Fruit fly (Drosophila melanogaster) whole organism, embryonic: Measurements from ENCODE around the gene Rpt6R.

Experiments
- Atf3 ChIP-seq: fragments of 200-800 bp; sonication (Bioruptor generic); optimal IDR thresholded peaks from 3 replicates; lab custom pipeline; 2016; ENCODE audit warnings: missing biosample characterization, missing genetic modification characterization
- CG11504 ChIP-seq: fragments of 200-800 bp; sonication (Bioruptor generic); optimal IDR thresholded peaks from 3 replicates; lab custom pipeline; 2019; ENCODE audit warnings: missing biosample characterization, mild to moderate bottlenecking, missing genetic modification characterization, moderate library complexity
- CG11695 ChIP-seq: fragments of 200-800 bp; sonication (Bioruptor generic); IDR thresholded peaks from 3 replicates; pipeline ENCODE4 v1.3.6; 2022; ENCODE audit warnings: missing biosample characterization, missing genetic modification characterization
- CG12391 ChIP-seq: fragments of 200-800 bp; sonication (Bioruptor generic); optimal IDR thresholded peaks from 3 replicates; lab custom pipeline; 2018; ENCODE audit warnings: missing biosample characterization, mild to moderate bottlenecking, missing genetic modification characterization, moderate library complexity
- CG12659 ChIP-seq: fragments of 200-800 bp; sonication (Bioruptor generic); optimal IDR thresholded peaks from 3 replicates; lab custom pipeline; 2017; ENCODE audit warnings: mild to moderate bottlenecking, missing biosample characterization, missing genetic modification reagents, missing genetic modification characterization
- CG1529 ChIP-seq: fragments of 200-800 bp; sonication (Bioruptor generic); optimal IDR thresholded peaks from 3 replicates; lab custom pipeline; 2018; ENCODE audit warnings: missing biosample characterization, missing genetic modification characterization
- CG15601 ChIP-seq: fragments of 200-800 bp; sonication (Bioruptor generic); optimal IDR thresholded peaks from 3 replicates; lab custom pipeline; 2019; ENCODE audit warnings: missing biosample characterization, mild to moderate bottlenecking, missing genetic modification characterization, moderate library complexity
- CG1603 ChIP-seq: fragments of 200-800 bp; sonication (Bioruptor generic); optimal IDR thresholded peaks from 2 replicates; lab custom pipeline; 2019; ENCODE audit warnings: missing biosample characterization, mild to moderate bottlenecking, missing genetic modification characterization, moderate library complexity
- CG17328 ChIP-seq: fragments of 200-800 bp; sonication (Bioruptor generic); IDR thresholded peaks from 2 replicates; pipeline ENCODE4 v1.3.6; 2022; ENCODE audit warnings: missing biosample characterization, missing genetic modification characterization
- CG17829 ChIP-seq: fragments of 200-800 bp; optimal IDR thresholded peaks from 2 replicates; lab custom pipeline; 2019; ENCODE audit warnings: missing biosample characterization, mild to moderate bottlenecking, missing genetic modification characterization, moderate library complexity
- CG1792 ChIP-seq: fragments of 200-800 bp; sonication (Bioruptor generic); optimal IDR thresholded peaks from 2 replicates; lab custom pipeline; 2016; ENCODE audit warnings: missing biosample characterization, missing genetic modification characterization
- CG18619 ChIP-seq: fragments of 200-800 bp; sonication (Bioruptor generic); optimal IDR thresholded peaks from 3 replicates; lab custom pipeline; 2017; ENCODE audit warnings: missing biosample characterization, mild to moderate bottlenecking, missing genetic modification characterization
- CG4404 ChIP-seq: fragments of 200-800 bp; sonication (Bioruptor generic); IDR thresholded peaks from 2 replicates; pipeline ENCODE4 v1.3.6; 2022; ENCODE audit warnings: missing biosample characterization, missing genetic modification characterization
- CG4707 ChIP-seq: fragments of 200-800 bp; sonication (Bioruptor generic); optimal IDR thresholded peaks from 2 replicates; lab custom pipeline; 2018; ENCODE audit warnings: missing biosample characterization, mild to moderate bottlenecking, missing genetic modification characterization, moderate library complexity
- CG6272 ChIP-seq: fragments of 200-800 bp; sonication (Bioruptor generic); IDR thresholded peaks from 2 replicates; pipeline ENCODE4 v1.3.6; 2022; ENCODE audit warnings: missing biosample characterization, missing genetic modification characterization
- CG6683 ChIP-seq: fragments of 200-800 bp; sonication (Bioruptor generic); optimal IDR thresholded peaks from 2 replicates; lab custom pipeline; 2017; ENCODE audit warnings: missing biosample characterization, mild to moderate bottlenecking, missing genetic modification characterization, missing genetic modification reagents
- CG7271 ChIP-seq: fragments of 200-800 bp; sonication (Bioruptor generic); optimal IDR thresholded peaks from 2 replicates; lab custom pipeline; 2018; ENCODE audit warnings: missing biosample characterization, mild to moderate bottlenecking, missing genetic modification characterization, moderate library complexity
- CG7556 ChIP-seq: fragments of 200-800 bp; sonication (Bioruptor generic); optimal IDR thresholded peaks from 2 replicates; lab custom pipeline; 2017; ENCODE audit warnings: missing biosample characterization, mild to moderate bottlenecking, missing genetic modification characterization
- CG8290 ChIP-seq, 3 experiments: fragments of 200-800 bp; sonication (Bioruptor generic); optimal IDR thresholded peaks; 2 replicates each; lab custom pipeline; 2016 to 2019; ENCODE audit warnings: missing biosample characterization in 3 of 3, missing genetic modification characterization in 3 of 3, mild to moderate bottlenecking in 2 of 3, moderate library complexity in 1 of 3
- CG8388 ChIP-seq: fragments of 200-800 bp; sonication (Bioruptor generic); optimal IDR thresholded peaks from 2 replicates; lab custom pipeline; 2019; ENCODE audit warnings: missing biosample characterization, mild to moderate bottlenecking, missing genetic modification characterization, moderate library complexity
- CG8944 ChIP-seq: fragments of 200-800 bp; sonication (Bioruptor generic); optimal IDR thresholded peaks from 3 replicates; lab custom pipeline; 2016; ENCODE audit warnings: missing biosample characterization, missing genetic modification characterization
- Hand ChIP-seq: fragments of 200-800 bp; sonication (Bioruptor generic); optimal IDR thresholded peaks from 2 replicates; lab custom pipeline; 2017; ENCODE audit warnings: mild to moderate bottlenecking, missing biosample characterization, missing genetic modification reagents, missing genetic modification characterization
- Hey ChIP-seq: fragments of 200-800 bp; sonication (Bioruptor generic); optimal IDR thresholded peaks from 3 replicates; lab custom pipeline; 2018; ENCODE audit warnings: missing biosample characterization, mild to moderate bottlenecking, missing genetic modification characterization
- Nf-YC ChIP-seq: fragments of 200-800 bp; optimal IDR thresholded peaks from 3 replicates; lab custom pipeline; 2019; ENCODE audit warnings: missing biosample characterization, mild to moderate bottlenecking, missing genetic modification characterization, moderate library complexity
- NfI ChIP-seq: fragments of 200-800 bp; sonication (Bioruptor generic); optimal IDR thresholded peaks from 3 replicates; lab custom pipeline; 2018; ENCODE audit warnings: missing biosample characterization, mild to moderate bottlenecking, missing genetic modification characterization, moderate library complexity
- Oaz ChIP-seq: fragments of 200-800 bp; sonication (Bioruptor generic); IDR thresholded peaks from 2 replicates; pipeline ENCODE4 v1.3.6; 2022; ENCODE audit warnings: missing biosample characterization, missing genetic modification characterization
- Sin3A ChIP-seq: fragments of >200 bp; optimal IDR thresholded peaks from 2 replicates; lab custom pipeline; 2018
- al ChIP-seq: fragments of 200-800 bp; sonication (Bioruptor generic); IDR thresholded peaks from 2 replicates; pipeline ENCODE4 v1.3.6; 2022; ENCODE audit warnings: missing biosample characterization, missing genetic modification characterization
- amos ChIP-seq: fragments of 200-800 bp; sonication (Bioruptor generic); IDR thresholded peaks from 2 replicates; pipeline ENCODE4 v1.3.6; 2022; ENCODE audit warnings: missing biosample characterization, missing genetic modification characterization; ENCODE audit not compliant: partially characterized antibody
- ara ChIP-seq: fragments of 200-800 bp; sonication (Bioruptor generic); IDR thresholded peaks from 2 replicates; pipeline ENCODE4 v1.3.6; 2022; ENCODE audit warnings: missing biosample characterization, missing genetic modification characterization
- ato ChIP-seq: fragments of 200-800 bp; sonication (Bioruptor generic); IDR thresholded peaks from 2 replicates; pipeline ENCODE4 v1.3.6; 2022; ENCODE audit warnings: missing biosample characterization, missing genetic modification characterization; ENCODE audit not compliant: partially characterized antibody
- bowl ChIP-seq: fragments of 200-800 bp; sonication (Bioruptor generic); IDR thresholded peaks from 2 replicates; pipeline ENCODE4 v1.3.6; 2022; ENCODE audit warnings: missing biosample characterization, missing genetic modification characterization
- da ChIP-seq: fragments of 200-800 bp; sonication (Bioruptor generic); optimal IDR thresholded peaks from 2 replicates; lab custom pipeline; 2016; ENCODE audit warnings: missing biosample characterization, missing genetic modification characterization
- dmrt99B ChIP-seq: fragments of 200-800 bp; sonication (Bioruptor generic); optimal IDR thresholded peaks from 2 replicates; lab custom pipeline; 2018; ENCODE audit warnings: missing biosample characterization, mild to moderate bottlenecking, missing genetic modification characterization, moderate library complexity
- her ChIP-seq: fragments of 200-800 bp; sonication (Bioruptor generic); optimal IDR thresholded peaks from 2 replicates; lab custom pipeline; 2016; ENCODE audit warnings: missing biosample characterization, missing genetic modification characterization
- kni ChIP-seq: fragments of 200-800 bp; sonication (Bioruptor generic); optimal IDR thresholded peaks from 3 replicates; lab custom pipeline; 2017; ENCODE audit warnings: mild to moderate bottlenecking, missing biosample characterization, missing genetic modification reagents, missing genetic modification characterization
- knrl ChIP-seq: fragments of 200-800 bp; sonication (Bioruptor generic); IDR thresholded peaks from 3 replicates; pipeline ENCODE4 v1.3.6; 2022; ENCODE audit warnings: missing biosample characterization, missing genetic modification characterization; ENCODE audit not compliant: partially characterized antibody
- maf-S ChIP-seq: fragments of 200-800 bp; sonication (Bioruptor generic); optimal IDR thresholded peaks from 2 replicates; lab custom pipeline; 2016; ENCODE audit warnings: missing biosample characterization, missing genetic modification characterization
- nerfin-2 ChIP-seq: fragments of 200-800 bp; sonication (Bioruptor generic); IDR thresholded peaks from 2 replicates; pipeline ENCODE4 v1.3.6; 2022; ENCODE audit warnings: missing biosample characterization, missing genetic modification characterization; ENCODE audit not compliant: partially characterized antibody
- ro ChIP-seq: fragments of 200-800 bp; sonication (Bioruptor generic); IDR thresholded peaks from 2 replicates; pipeline ENCODE4 v1.3.6; 2022; ENCODE audit warnings: missing biosample characterization, missing genetic modification characterization
- sob ChIP-seq: fragments of 200-800 bp; sonication (Bioruptor generic); IDR thresholded peaks from 2 replicates; pipeline ENCODE4 v1.3.6; 2022; ENCODE audit warnings: missing biosample characterization, missing genetic modification characterization
- ssp ChIP-seq: fragments of 200-800 bp; sonication (Bioruptor generic); IDR thresholded peaks from 2 replicates; pipeline ENCODE4 v1.3.6; 2022; ENCODE audit warnings: missing biosample characterization, missing genetic modification characterization
- trem ChIP-seq: fragments of 200-800 bp; optimal IDR thresholded peaks from 3 replicates; lab custom pipeline; 2019; ENCODE audit warnings: missing biosample characterization, mild to moderate bottlenecking, missing genetic modification characterization, moderate library complexity
- trh ChIP-seq: fragments of 200-800 bp; sonication (Bioruptor generic); optimal IDR thresholded peaks from 2 replicates; lab custom pipeline; 2016; ENCODE audit warnings: missing biosample characterization, missing genetic modification characterization
- tx ChIP-seq: fragments of 200-800 bp; sonication (Bioruptor generic); optimal IDR thresholded peaks from 2 replicates; lab custom pipeline; 2016; ENCODE audit warnings: missing biosample characterization, missing genetic modification characterization
- unc-4 ChIP-seq: fragments of 200-800 bp; sonication (Bioruptor generic); IDR thresholded peaks from 2 replicates; pipeline ENCODE4 v1.3.6; 2022; ENCODE audit warnings: missing biosample characterization, missing genetic modification characterization; ENCODE audit not compliant: partially characterized antibody
- unpg ChIP-seq: fragments of 200-800 bp; sonication (Bioruptor generic); optimal IDR thresholded peaks from 3 replicates; lab custom pipeline; 2018; ENCODE audit warnings: missing biosample characterization, mild to moderate bottlenecking, missing genetic modification characterization, moderate library complexity
- vvl ChIP-seq: fragments of 200-800 bp; sonication (Bioruptor generic); IDR thresholded peaks from 2 replicates; pipeline ENCODE4 v1.3.6; 2022; ENCODE audit warnings: missing biosample characterization, missing genetic modification characterization

Rpt6R gene

dm6 chr3R:30601440-30602256 lies 18.2 kb upstream of the Rpt6R start, which contains the start of the genes CG2246 and CG31021 (continued):
- TF ChIP-seq kni (GFP tag; lab: Kevin White, UChicago): peak; percentile 64
- TF ChIP-seq sob (GFP tag; lab: Robert Waterston, UW): peak; percentile 72
- TF ChIP-seq dmrt99B (tag; lab: Kevin White, UChicago): peak; percentile 41
- TF ChIP-seq Oaz: no peak
- TF ChIP-seq trem (tag; lab: Kevin White, UChicago): peak; percentile 62
- TF ChIP-seq Hand (GFP tag; lab: Kevin White, UChicago): no peak
- peak; percentile 71 for TF ChIP-seq nerfin-2
- TF ChIP-seq bowl: no peak
- TF ChIP-seq ato (GFP tag; lab: Robert Waterston, UW): peak; percentile 76
- TF ChIP-seq NfI: no peak
- TF ChIP-seq unpg (GFP tag; lab: Kevin White, UChicago): peak; percentile 16
- TF ChIP-seq CG4707 (GFP tag; lab: Kevin White, UChicago): no peak
- TF ChIP-seq CG15601 (tag; lab: Kevin White, UChicago): peak; percentile 31
- peak; percentile 92 for TF ChIP-seq CG8290 (GFP tag; optimal IDR thresholded peaks at IDR 0.05; lab: Kevin White, UChicago)
- TF ChIP-seq CG8290 (tag; optimal IDR thresholded peaks at IDR 0.05; lab: Kevin White, UChicago): peak; percentile 40 to 94
- TF ChIP-seq CG6272 (GFP tag; lab: Robert Waterston, UW): peak; percentile 64
- peak; percentile 36 for TF ChIP-seq CG18619 (GFP tag; lab: Kevin White, UChicago)
- no peak for TF ChIP-seq CG4404 (GFP tag; lab: Robert Waterston, UW)
- TF ChIP-seq CG1529: no peak
- TF ChIP-seq CG1792 (GFP tag; lab: Kevin White, UChicago): peak; percentile 25
- TF ChIP-seq CG8388 (GFP tag; lab: Kevin White, UChicago): peak; percentile 23
- peak; percentile 54 for TF ChIP-seq CG11504 (tag; lab: Kevin White, UChicago)
- TF ChIP-seq CG1603 (tag; lab: Kevin White, UChicago): peak; percentile 79
- peak; percentile 43; the same call in 1 of the 2 replicates for TF ChIP-seq al (GFP tag; lab: Robert Waterston, UW)
- no peak for TF ChIP-seq CG11695 (GFP tag; lab: Robert Waterston, UW)
- peak; percentile 42; the same call in 1 of the 2 replicates for TF ChIP-seq ara
- peak; percentile 45 for TF ChIP-seq trh (GFP tag; lab: Kevin White, UChicago)
- peak; percentile 65 for TF ChIP-seq tx (GFP tag; lab: Kevin White, UChicago)
- peak; percentile 41 for TF ChIP-seq her (GFP tag; lab: Kevin White, UChicago)
- peak; percentile 67 for TF ChIP-seq Atf3 (GFP tag; lab: Kevin White, UChicago)
- TF ChIP-seq amos (GFP tag; lab: Robert Waterston, UW): peak; percentile 92
- TF ChIP-seq ro: no peak
- no peak for TF ChIP-seq Hey (tag; lab: Kevin White, UChicago)
- peak; percentile 77 for TF ChIP-seq unc-4
- TF ChIP-seq CG17829 (tag; lab: Kevin White, UChicago): peak; percentile 59
- TF ChIP-seq vvl (GFP tag; lab: Robert Waterston, UW): peak; percentile 80; the same call in 1 of the 2 replicates
- TF ChIP-seq CG6683 (GFP tag; lab: Kevin White, UChicago): no peak
- TF ChIP-seq knrl (GFP tag; lab: Robert Waterston, UW): peak; percentile 85
- TF ChIP-seq CG17328 (GFP tag; lab: Robert Waterston, UW): peak; percentile 51
- peak; percentile 66 for TF ChIP-seq CG8944 (GFP tag; lab: Kevin White, UChicago)
- peak; percentile 75 for TF ChIP-seq CG12391 (tag; lab: Kevin White, UChicago)
- TF ChIP-seq CG7271 (tag; lab: Kevin White, UChicago): no peak
- TF ChIP-seq CG7556 (GFP tag; lab: Kevin White, UChicago): peak; percentile 31
- TF ChIP-seq da (GFP tag; lab: Kevin White, UChicago): no peak
- peak; percentile 53 for TF ChIP-seq ssp
- TF ChIP-seq Sin3A (lab: Kevin White, UChicago): peak; percentile 80
- TF ChIP-seq maf-S (GFP tag; lab: Kevin White, UChicago): peak; percentile 2
- peak; percentile 35 for TF ChIP-seq Nf-YC (tag; lab: Kevin White, UChicago)
- peak; percentile 50 for TF ChIP-seq CG12659 (GFP tag; lab: Kevin White, UChicago)
